Fruit fly (Drosophila melanogaster) whole organism, prepupa: ENCODE data around the gene CG15020.

Experiments
- Blimp-1 ChIP-seq: fragments of 200-800 bp; sonication (Bioruptor generic); optimal IDR thresholded peaks from 3 replicates; lab custom pipeline; 2017; ENCODE audit warnings: missing biosample characterization, missing genetic modification characterization, mild to moderate bottlenecking, moderate library complexity, missing genetic modification reagents
- CG11294 ChIP-seq: fragments of 200-800 bp; sonication (Bioruptor generic); IDR thresholded peaks from 2 replicates; pipeline ENCODE4 v1.3.6; 2022; ENCODE audit warnings: missing biosample characterization, missing genetic modification characterization
- CG11902 ChIP-seq: fragments of 200-800 bp; sonication (Bioruptor generic); optimal IDR thresholded peaks from 3 replicates; lab custom pipeline; 2016; ENCODE audit warnings: missing biosample characterization, missing genetic modification characterization
- CG16779 ChIP-seq: fragments of 200-800 bp; sonication (Bioruptor generic); optimal IDR thresholded peaks from 3 replicates; lab custom pipeline; 2017; ENCODE audit warnings: missing biosample characterization, mild to moderate bottlenecking, missing genetic modification characterization
- CG31627 ChIP-seq: fragments of 200-800 bp; sonication (Bioruptor generic); optimal IDR thresholded peaks from 3 replicates; lab custom pipeline; 2016; ENCODE audit warnings: missing biosample characterization, missing genetic modification characterization
- CG6163 ChIP-seq: fragments of 200-800 bp; sonication (Bioruptor generic); IDR thresholded peaks from 3 replicates; pipeline ENCODE4 v1.3.6; 2022; ENCODE audit warnings: missing biosample characterization, missing genetic modification characterization
- CG7368 ChIP-seq: fragments of 200-800 bp; sonication (Bioruptor generic); optimal IDR thresholded peaks from 3 replicates; lab custom pipeline; 2016; ENCODE audit warnings: missing biosample characterization, missing genetic modification characterization
- CG8119 ChIP-seq: fragments of 200-800 bp; sonication (Bioruptor generic); IDR thresholded peaks from 3 replicates; pipeline ENCODE4 v1.3.6; 2022; ENCODE audit warnings: missing biosample characterization, missing genetic modification characterization
- CG9139 ChIP-seq: fragments of 200-800 bp; sonication (Bioruptor generic); optimal IDR thresholded peaks from 3 replicates; lab custom pipeline; 2017; ENCODE audit warnings: missing biosample characterization, mild to moderate bottlenecking, missing genetic modification characterization
- Eip75B ChIP-seq: fragments of 200-800 bp; sonication (Bioruptor generic); optimal IDR thresholded peaks from 3 replicates; lab custom pipeline; 2016; ENCODE audit warnings: missing biosample characterization, missing genetic modification characterization
- Eip78C ChIP-seq: fragments of 200-800 bp; sonication (Bioruptor generic); peaks from one replicate; lab custom pipeline; 2016; ENCODE audit warnings: missing biosample characterization, missing genetic modification characterization
- Eip93F ChIP-seq: fragments of 200-800 bp; sonication (Bioruptor generic); optimal IDR thresholded peaks from 2 replicates; lab custom pipeline; 2016; ENCODE audit warnings: missing biosample characterization, mild to moderate bottlenecking, missing genetic modification characterization
- Ets21C ChIP-seq: fragments of 200-800 bp; sonication (Bioruptor generic); optimal IDR thresholded peaks from 3 replicates; lab custom pipeline; 2016; ENCODE audit warnings: missing biosample characterization, missing genetic modification characterization
- Gug ChIP-seq: fragments of 200-800 bp; sonication (Bioruptor generic); IDR thresholded peaks from 2 replicates; pipeline ENCODE4 v1.3.6; 2022; ENCODE audit warnings: missing biosample characterization, missing genetic modification characterization
- Hr4 ChIP-seq: fragments of 200-800 bp; sonication (Bioruptor generic); optimal IDR thresholded peaks from 3 replicates; lab custom pipeline; 2016; ENCODE audit warnings: missing biosample characterization, missing genetic modification characterization
- Sox102F ChIP-seq: fragments of 200-800 bp; sonication (Bioruptor generic); optimal IDR thresholded peaks from 2 replicates; lab custom pipeline; 2016; ENCODE audit warnings: missing biosample characterization, mild to moderate bottlenecking, missing genetic modification characterization
- Sox15 ChIP-seq: fragments of 200-800 bp; sonication (Bioruptor generic); optimal IDR thresholded peaks from 3 replicates; lab custom pipeline; 2016; ENCODE audit warnings: missing biosample characterization, missing genetic modification characterization
- cyc ChIP-seq: fragments of 200-800 bp; sonication (Bioruptor generic); optimal IDR thresholded peaks from 3 replicates; lab custom pipeline; 2016; ENCODE audit warnings: missing biosample characterization, missing genetic modification characterization
- dsx ChIP-seq: fragments of 200-800 bp; optimal IDR thresholded peaks from 3 replicates; lab custom pipeline; 2019; ENCODE audit warnings: missing biosample characterization, mild to moderate bottlenecking, missing genetic modification characterization, moderate library complexity; ENCODE audit not compliant: poor library complexity, severe bottlenecking
- fd85E ChIP-seq: fragments of 200-800 bp; sonication (Bioruptor generic); optimal IDR thresholded peaks from 3 replicates; lab custom pipeline; 2016; ENCODE audit warnings: missing biosample characterization, missing genetic modification characterization
- lz ChIP-seq: fragments of 200-800 bp; sonication (Bioruptor generic); optimal IDR thresholded peaks from 3 replicates; lab custom pipeline; 2016; ENCODE audit warnings: missing biosample characterization, missing genetic modification characterization

Gene CG15020

dm6 chr3L:4474946-4475470 is 53.5 kb downstream of the CG15020 start (continued):
- TF ChIP-seq CG7368 (peak; percentile 36), Gug (GFP tag; lab: Robert Waterston, UW) (no peak), CG16779 (tag; lab: Kevin White, UChicago) (peak; percentile 22), Sox15 (GFP tag; lab: Kevin White, UChicago) (no peak), Ets21C (GFP tag; lab: Kevin White, UChicago) (no peak), Sox102F (GFP tag; lab: Kevin White, UChicago) (peak; percentile 16), Hr4 (peak; percentile 61), lz (GFP tag; lab: Kevin White, UChicago) (peak; percentile 23), Eip93F (no peak), Blimp-1 (GFP tag; lab: Kevin White, UChicago) (no peak), fd85E (no peak), dsx (no peak), CG6163 (GFP tag; lab: Robert Waterston, UW) (peak; percentile 82), CG11902 (GFP tag; lab: Kevin White, UChicago) (no peak), CG9139 (peak; percentile 40), Eip75B (peak; percentile 40), CG8119 (peak; percentile 23; the same call in 1 of the 3 replicates), CG11294 (no peak), CG31627 (GFP tag; lab: Kevin White, UChicago) (no peak), Eip78C (GFP tag; lab: Kevin White, UChicago) (peak; percentile 90), cyc (GFP tag; lab: Kevin White, UChicago) (peak; percentile 2)

dm6 chr3L:4475704-4476103 is 54.2 kb downstream of the CG15020 start:
- TF ChIP-seq CG6163 (GFP tag; lab: Robert Waterston, UW): no peak
- 0 out of 3 replicates have a peak, but pooled peaks have one; percentile 2 for TF ChIP-seq CG8119
